Fruit fly (Drosophila melanogaster): Measurements from ENCODE around the gene Ir94h.

Gene Ir94h

DNA sequence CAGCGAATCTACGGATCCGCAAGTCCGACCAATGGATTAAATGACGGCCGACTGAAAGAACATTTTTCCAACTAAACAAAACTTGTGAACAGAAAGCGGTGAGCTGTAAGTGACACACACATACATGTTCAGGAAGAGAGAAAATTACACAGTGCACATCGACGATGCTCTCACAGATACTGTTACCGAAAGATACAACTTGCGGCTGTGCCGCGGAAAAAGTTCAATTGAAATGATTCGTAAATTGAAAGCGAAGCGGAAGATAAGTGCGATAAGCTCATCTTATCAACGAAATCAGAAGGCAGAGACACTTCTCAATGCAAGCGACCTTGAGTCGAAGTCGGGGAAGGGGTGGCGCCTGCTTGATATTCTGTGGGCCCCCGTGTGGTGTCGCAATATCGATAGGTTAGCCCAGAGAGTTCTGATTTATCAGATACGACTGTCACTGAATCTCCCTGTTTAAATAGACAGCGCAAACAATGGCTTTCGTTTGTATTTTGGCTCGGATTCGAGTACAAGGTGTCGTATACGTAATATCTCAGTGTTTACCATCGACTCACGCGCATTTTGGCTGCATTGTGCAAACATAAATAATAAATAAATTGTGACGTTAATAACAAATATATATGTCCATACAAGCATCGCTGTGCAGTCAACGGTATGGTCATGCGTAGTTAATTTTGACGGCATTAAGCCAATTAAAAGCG lies 32.2 kb downstream of the Ir94h start, which contains the start of gene Irk2:
TSS of gene Irk2 (minus strand) at position 51 of the 707 bp plus-strand sequence.
- TF ChIP-seq bab1 (GFP tag; optimal IDR thresholded peaks at IDR 0.05) (no peak), pad (GFP tag; optimal IDR thresholded peaks at IDR 0.05) (no peak), kay (GFP tag; ENCODE audit: borderline replicate concordance) (no peak), CG5204 (GFP tag; optimal IDR thresholded peaks at IDR 0.05) (no peak), cnc (optimal IDR thresholded peaks at IDR 0.05) (no peak), cic (GFP tag; optimal IDR thresholded peaks at IDR 0.05) (peak; percentile 36), CG7045 (GFP tag; optimal IDR thresholded peaks at IDR 0.05) (no peak), CG1620 (GFP tag; optimal IDR thresholded peaks at IDR 0.05) (no peak), tj (GFP tag; optimal IDR thresholded peaks at IDR 0.05) (no peak), Crg-1 (GFP tag; optimal IDR thresholded peaks at IDR 0.05) (peak; percentile 47), Clk (GFP tag; optimal IDR thresholded peaks at IDR 0.05) (no peak), CG12768 (GFP tag; optimal IDR thresholded peaks at IDR 0.05) (no peak), Hr96 (GFP tag; optimal IDR thresholded peaks at IDR 0.05) (peak; percentile 28), toe (GFP tag; optimal IDR thresholded peaks at IDR 0.05) (peak; percentile 19), CG7101 (tag; optimal IDR thresholded peaks at IDR 0.05) (peak; percentile 19), CG33017 (tag; optimal IDR thresholded peaks at IDR 0.05) (peak; percentile 4), ovo (GFP tag; optimal IDR thresholded peaks at IDR 0.05) (peak; percentile 48), Mnt (GFP tag; optimal IDR thresholded peaks at IDR 0.05) (no peak), CG11617 (GFP tag; optimal IDR thresholded peaks at IDR 0.05) (peak; percentile 12), CG14711 (tag; optimal IDR thresholded peaks at IDR 0.05) (no peak)

- no peak for TF ChIP-seq CG33017 (tag; optimal IDR thresholded peaks at IDR 0.05)
- no peak for TF ChIP-seq Hr96 (GFP tag; optimal IDR thresholded peaks at IDR 0.05)
- no peak for TF ChIP-seq bab1 (GFP tag; optimal IDR thresholded peaks at IDR 0.05)
- TF ChIP-seq Crg-1 (GFP tag; optimal IDR thresholded peaks at IDR 0.05) = no peak
- TF ChIP-seq CG11617 (GFP tag; optimal IDR thresholded peaks at IDR 0.05) = no peak
- no peak for TF ChIP-seq CG5204 (GFP tag; optimal IDR thresholded peaks at IDR 0.05)
- no peak for TF ChIP-seq ovo (GFP tag; optimal IDR thresholded peaks at IDR 0.05)
- no peak for TF ChIP-seq Mnt (GFP tag; optimal IDR thresholded peaks at IDR 0.05)
- TF ChIP-seq CG14711 (tag; optimal IDR thresholded peaks at IDR 0.05) = no peak
- no peak for TF ChIP-seq cic (GFP tag; optimal IDR thresholded peaks at IDR 0.05)
- no peak for TF ChIP-seq CG1620 (GFP tag; optimal IDR thresholded peaks at IDR 0.05)
- no peak for TF ChIP-seq CG12768 (GFP tag; optimal IDR thresholded peaks at IDR 0.05)
These were observed 34.2 kb downstream of the Ir94h start, which contains the start of gene CG10177 for dm6 chr3R:23521483-23521882. TSS of gene CG10177 (minus strand) at chr3R:23521583.

DNA sequence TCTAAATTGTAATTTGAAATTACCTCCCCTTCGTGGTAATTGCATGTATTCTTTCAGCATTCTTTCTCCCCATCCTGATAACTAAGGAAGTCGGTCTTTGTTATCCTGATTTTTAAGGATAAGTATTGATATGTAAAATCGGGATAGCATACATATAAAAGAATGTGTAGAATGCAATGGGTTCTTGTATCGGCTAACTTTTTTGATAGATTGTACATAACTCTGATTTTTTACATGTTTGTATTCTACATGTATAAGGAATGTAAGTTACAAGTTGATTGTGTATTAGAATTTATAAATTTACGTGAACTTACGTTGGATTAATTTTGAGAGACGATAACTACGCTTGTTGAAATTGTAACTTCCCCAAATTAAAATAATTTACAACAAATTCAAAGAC lies 35.0 kb downstream of the Ir94h start:
- TF ChIP-seq Hr96 (GFP tag; optimal IDR thresholded peaks at IDR 0.05) = no peak
- no peak for TF ChIP-seq ovo (GFP tag; optimal IDR thresholded peaks at IDR 0.05)
- no peak for TF ChIP-seq CG7045 (GFP tag; optimal IDR thresholded peaks at IDR 0.05)

DNA sequence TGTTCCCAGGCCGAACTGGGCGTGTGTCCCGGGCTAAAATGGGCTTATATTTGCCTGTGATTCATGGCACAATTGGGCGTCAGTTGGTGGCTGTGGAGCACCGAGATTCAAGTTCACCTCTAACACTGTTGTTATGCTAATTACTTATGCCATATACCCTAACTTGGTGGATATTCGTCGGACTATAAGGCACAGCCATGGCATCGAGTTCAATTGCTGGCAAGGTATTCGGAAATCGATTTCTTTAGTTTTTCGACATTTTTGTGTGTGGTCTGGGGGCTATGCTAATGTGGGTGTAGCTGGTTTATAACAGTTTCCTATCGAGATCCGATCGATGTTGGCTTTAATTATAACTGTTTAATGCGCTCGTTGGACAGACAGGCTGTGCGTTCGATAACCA lies 38.8 kb downstream of the Ir94h start:
- no peak for TF ChIP-seq CG11617 (GFP tag; optimal IDR thresholded peaks at IDR 0.05)
- TF ChIP-seq CG33017 (tag; optimal IDR thresholded peaks at IDR 0.05) = no peak
- TF ChIP-seq CG1620 (GFP tag; optimal IDR thresholded peaks at IDR 0.05) = no peak

dm6 chr3R:23527396-23527795 lies 40.1 kb downstream of the Ir94h start:
- TF ChIP-seq bab1 (GFP tag; optimal IDR thresholded peaks at IDR 0.05) (no peak), CG1620 (GFP tag; optimal IDR thresholded peaks at IDR 0.05) (no peak), CG14711 (tag; optimal IDR thresholded peaks at IDR 0.05) (no peak), Clk (GFP tag; optimal IDR thresholded peaks at IDR 0.05) (no peak), CG5204 (GFP tag; optimal IDR thresholded peaks at IDR 0.05) (no peak), tj (GFP tag; optimal IDR thresholded peaks at IDR 0.05) (no peak), cic (GFP tag; optimal IDR thresholded peaks at IDR 0.05) (no peak), CG11617 (GFP tag; optimal IDR thresholded peaks at IDR 0.05) (no peak), CG12768 (GFP tag; optimal IDR thresholded peaks at IDR 0.05) (no peak), cnc (optimal IDR thresholded peaks at IDR 0.05) (no peak), CG7045 (GFP tag; optimal IDR thresholded peaks at IDR 0.05) (no peak), ovo (GFP tag; optimal IDR thresholded peaks at IDR 0.05) (no peak), kay (GFP tag; ENCODE audit: borderline replicate concordance) (no peak)

DNA sequence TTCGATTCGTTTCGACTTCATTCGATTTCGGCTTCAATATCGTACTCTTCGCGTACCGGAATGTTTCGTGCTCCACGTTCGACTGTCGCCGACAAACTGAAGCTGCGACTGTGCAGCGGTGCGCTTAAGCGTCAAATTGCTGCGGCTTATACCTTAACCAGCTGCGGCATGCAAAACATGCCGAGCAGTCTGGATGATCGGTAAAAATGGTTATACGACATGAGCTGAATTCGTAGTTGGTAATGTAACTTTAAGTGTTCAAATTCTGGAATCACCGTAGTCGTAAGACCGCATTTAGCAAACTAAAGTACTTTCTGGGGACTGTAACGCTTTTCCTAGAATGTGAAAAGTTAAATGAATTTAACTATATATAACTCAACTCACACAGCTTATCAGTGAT lies 43.6 kb downstream of the Ir94h start, which contains the start of gene CG10175:
TSS of gene CG10175 (minus strand) at position 101 of the 400 bp plus-strand sequence.
- TF ChIP-seq tj (GFP tag; optimal IDR thresholded peaks at IDR 0.05) (no peak), CG33017 (tag; optimal IDR thresholded peaks at IDR 0.05) (no peak), CG7045 (GFP tag; optimal IDR thresholded peaks at IDR 0.05) (no peak), Crg-1 (GFP tag; optimal IDR thresholded peaks at IDR 0.05) (no peak), toe (GFP tag; optimal IDR thresholded peaks at IDR 0.05) (no peak), cic (GFP tag; optimal IDR thresholded peaks at IDR 0.05) (no peak), CG5204 (GFP tag; optimal IDR thresholded peaks at IDR 0.05) (no peak), pad (GFP tag; optimal IDR thresholded peaks at IDR 0.05) (no peak), CG11617 (GFP tag; optimal IDR thresholded peaks at IDR 0.05) (no peak), CG14711 (tag; optimal IDR thresholded peaks at IDR 0.05) (no peak), Clk (GFP tag; optimal IDR thresholded peaks at IDR 0.05) (no peak), Hr96 (GFP tag; optimal IDR thresholded peaks at IDR 0.05) (no peak), CG12768 (GFP tag; optimal IDR thresholded peaks at IDR 0.05) (no peak), bab1 (GFP tag; optimal IDR thresholded peaks at IDR 0.05) (no peak)

DNA sequence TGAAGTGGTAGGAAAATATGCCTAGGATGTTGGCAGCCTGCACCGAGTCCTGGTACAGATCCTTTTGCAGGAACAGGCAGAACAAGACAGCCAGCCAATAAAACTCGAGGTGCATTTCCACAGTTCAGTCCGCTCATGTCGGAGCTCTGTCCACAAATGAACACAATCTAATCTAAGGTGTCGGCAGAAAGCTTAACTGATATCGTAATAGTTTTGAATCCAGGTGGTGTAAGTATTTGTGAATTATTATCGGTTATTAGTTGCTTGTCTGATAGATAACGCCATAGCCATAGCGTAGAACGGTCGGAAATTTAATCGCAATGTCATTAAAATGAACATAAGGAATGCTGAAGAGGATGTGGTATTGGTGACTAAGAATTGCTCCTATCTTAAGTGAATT lies 47.3 kb downstream of the Ir94h start, which contains the start of gene Ugt303B3:
TSS of gene Ugt303B3 (minus strand) at position 159 of the 400 bp plus-strand sequence.
- peak; percentile 46 for TF ChIP-seq CG12768 (GFP tag; optimal IDR thresholded peaks at IDR 0.05)
- TF ChIP-seq cnc (optimal IDR thresholded peaks at IDR 0.05) = no peak
- TF ChIP-seq CG7045 (GFP tag; optimal IDR thresholded peaks at IDR 0.05) = peak; percentile 5
- peak; percentile 5 for TF ChIP-seq CG11617 (GFP tag; optimal IDR thresholded peaks at IDR 0.05)
- peak; percentile 85 for TF ChIP-seq cic (GFP tag; optimal IDR thresholded peaks at IDR 0.05)
- peak; percentile 58 for TF ChIP-seq CG33017 (tag; optimal IDR thresholded peaks at IDR 0.05)
- peak; percentile 22 for TF ChIP-seq Mnt (GFP tag; optimal IDR thresholded peaks at IDR 0.05)
- TF ChIP-seq Crg-1 (GFP tag; optimal IDR thresholded peaks at IDR 0.05) = no peak
- TF ChIP-seq CG7101 (tag; optimal IDR thresholded peaks at IDR 0.05) = peak; percentile 1
- peak; percentile 35 for TF ChIP-seq kay (GFP tag; ENCODE audit: borderline replicate concordance)
- no peak for TF ChIP-seq toe (GFP tag; optimal IDR thresholded peaks at IDR 0.05)
